Fruit fly (Drosophila melanogaster) whole organism, embryonic: ENCODE results near the gene Zdhhc8.
A peak's percentile ranks its signal among the peaks of the same experiment; 100 is the strongest.

Experiments
- B-H1 ChIP-seq: fragments of 200-800 bp; sonication (Bioruptor generic); IDR thresholded peaks from 3 replicates; pipeline ENCODE4 v1.3.6; 2022; ENCODE audit warnings: missing biosample characterization, missing genetic modification characterization
- Bdp1 ChIP-seq: fragments of 200-800 bp; sonication (Bioruptor generic); optimal IDR thresholded peaks from 3 replicates; lab custom pipeline; 2016; ENCODE audit warnings: missing biosample characterization, missing genetic modification characterization
- BtbVII ChIP-seq: fragments of 200-800 bp; sonication (Bioruptor generic); optimal IDR thresholded peaks from 3 replicates; lab custom pipeline; 2017; ENCODE audit warnings: missing biosample characterization, mild to moderate bottlenecking, missing genetic modification characterization
- CG10147 ChIP-seq: fragments of 200-800 bp; sonication (Bioruptor generic); optimal IDR thresholded peaks from 2 replicates; lab custom pipeline; 2019; ENCODE audit warnings: missing biosample characterization, mild to moderate bottlenecking, missing genetic modification characterization, moderate library complexity
- CG10366 ChIP-seq: fragments of 200-800 bp; sonication (Bioruptor generic); IDR thresholded peaks from 2 replicates; pipeline ENCODE4 v1.3.6; 2022; ENCODE audit warnings: missing biosample characterization, missing genetic modification characterization
- CG10979 ChIP-seq: fragments of 200-800 bp; sonication (Bioruptor generic); optimal IDR thresholded peaks from 2 replicates; lab custom pipeline; 2018; ENCODE audit warnings: missing biosample characterization, mild to moderate bottlenecking, missing genetic modification characterization, moderate library complexity
- CG1529 ChIP-seq: fragments of 200-800 bp; sonication (Bioruptor generic); optimal IDR thresholded peaks from 3 replicates; lab custom pipeline; 2018; ENCODE audit warnings: missing biosample characterization, missing genetic modification characterization
- CG15696 ChIP-seq: fragments of 200-800 bp; sonication (Bioruptor generic); optimal IDR thresholded peaks from 2 replicates; lab custom pipeline; 2019; ENCODE audit warnings: missing biosample characterization, mild to moderate bottlenecking, missing genetic modification characterization, moderate library complexity
- CG17328 ChIP-seq: fragments of 200-800 bp; sonication (Bioruptor generic); IDR thresholded peaks from 2 replicates; pipeline ENCODE4 v1.3.6; 2022; ENCODE audit warnings: missing biosample characterization, missing genetic modification characterization
- CG1792 ChIP-seq: fragments of 200-800 bp; sonication (Bioruptor generic); optimal IDR thresholded peaks from 2 replicates; lab custom pipeline; 2016; ENCODE audit warnings: missing biosample characterization, missing genetic modification characterization
- CG2120 ChIP-seq: fragments of 200-800 bp; sonication (Bioruptor generic); optimal IDR thresholded peaks from 3 replicates; lab custom pipeline; 2016; ENCODE audit warnings: missing biosample characterization, missing genetic modification characterization
- CG3065 ChIP-seq: fragments of 200-800 bp; sonication (Bioruptor generic); optimal IDR thresholded peaks from 2 replicates; lab custom pipeline; 2016; ENCODE audit warnings: missing biosample characterization, missing genetic modification characterization
- CG34224 ChIP-seq: fragments of 200-800 bp; sonication (Bioruptor generic); IDR thresholded peaks from 3 replicates; pipeline ENCODE4 v1.3.6; 2022; ENCODE audit warnings: missing biosample characterization, missing genetic modification characterization; ENCODE audit not compliant: partially characterized antibody
- CG6272 ChIP-seq: fragments of 200-800 bp; sonication (Bioruptor generic); IDR thresholded peaks from 2 replicates; pipeline ENCODE4 v1.3.6; 2022; ENCODE audit warnings: missing biosample characterization, missing genetic modification characterization
- CG6683 ChIP-seq: fragments of 200-800 bp; sonication (Bioruptor generic); optimal IDR thresholded peaks from 2 replicates; lab custom pipeline; 2017; ENCODE audit warnings: missing biosample characterization, mild to moderate bottlenecking, missing genetic modification characterization, missing genetic modification reagents
- CG6689 ChIP-seq: fragments of 200-800 bp; sonication (Bioruptor generic); IDR thresholded peaks from 2 replicates; pipeline ENCODE4 v1.3.6; 2022; ENCODE audit warnings: missing biosample characterization, missing genetic modification characterization
- CG7556 ChIP-seq: fragments of 200-800 bp; sonication (Bioruptor generic); optimal IDR thresholded peaks from 2 replicates; lab custom pipeline; 2017; ENCODE audit warnings: missing biosample characterization, mild to moderate bottlenecking, missing genetic modification characterization
- CG7745 ChIP-seq: fragments of 200-800 bp; sonication (Bioruptor generic); optimal IDR thresholded peaks from 2 replicates; lab custom pipeline; 2018; ENCODE audit warnings: missing biosample characterization, mild to moderate bottlenecking, missing genetic modification characterization, moderate library complexity
- CG7839 ChIP-seq: fragments of 200-800 bp; sonication (Bioruptor generic); optimal IDR thresholded peaks from 3 replicates; lab custom pipeline; 2018; ENCODE audit warnings: missing biosample characterization, mild to moderate bottlenecking, missing genetic modification characterization, moderate library complexity
- CG7987 ChIP-seq: fragments of 200-800 bp; sonication (Bioruptor generic); optimal IDR thresholded peaks from 2 replicates; lab custom pipeline; 2018; ENCODE audit warnings: missing biosample characterization, mild to moderate bottlenecking, missing genetic modification characterization, moderate library complexity
- CG9817 ChIP-seq: fragments of 200-800 bp; sonication (Bioruptor generic); optimal IDR thresholded peaks from 2 replicates; lab custom pipeline; 2018; ENCODE audit warnings: missing biosample characterization, mild to moderate bottlenecking, missing genetic modification characterization, moderate library complexity
- D ChIP-seq, 2 experiments: fragments of 200-800 bp in 1 of 2; fragments of >200 bp in 1 of 2; sonication (Bioruptor generic) in 1 of 2; optimal IDR thresholded peaks; 2 replicates in 1 of 2; 3 replicates in 1 of 2; lab custom pipeline; 2017; ENCODE audit warnings: mild to moderate bottlenecking in 1 of 2, missing biosample characterization in 1 of 2, missing genetic modification characterization in 1 of 2, missing genetic modification reagents in 1 of 2
- Dad ChIP-seq: fragments of 200-800 bp; sonication (Bioruptor generic); optimal IDR thresholded peaks from 3 replicates; lab custom pipeline; 2016; ENCODE audit warnings: missing biosample characterization, missing genetic modification characterization
- Dip3 ChIP-seq: fragments of 200-800 bp; sonication (Bioruptor generic); optimal IDR thresholded peaks from 3 replicates; lab custom pipeline; 2016; ENCODE audit warnings: missing biosample characterization, missing genetic modification characterization
- Elba2 ChIP-seq: fragments of 200-800 bp; sonication (Bioruptor generic); optimal IDR thresholded peaks from 3 replicates; lab custom pipeline; 2016; ENCODE audit warnings: missing biosample characterization, missing genetic modification characterization
- Ets65A ChIP-seq: fragments of 200-800 bp; sonication (Bioruptor generic); peaks from one replicate; lab custom pipeline; 2016; ENCODE audit warnings: missing biosample characterization, missing genetic modification characterization
- Fer2 ChIP-seq: fragments of 200-800 bp; sonication (Bioruptor generic); optimal IDR thresholded peaks from 2 replicates; lab custom pipeline; 2018; ENCODE audit warnings: missing biosample characterization, mild to moderate bottlenecking, missing genetic modification characterization, moderate library complexity
- GATAe ChIP-seq: fragments of 200-800 bp; sonication (Bioruptor generic); conservative IDR thresholded peaks from 2 replicates; pipeline ENCODE4 v1.3.6; 2022; ENCODE audit warnings: missing biosample characterization, missing genetic modification characterization
- HmgZ ChIP-seq: fragments of 200-800 bp; sonication (Bioruptor generic); optimal IDR thresholded peaks from 2 replicates; lab custom pipeline; 2018; ENCODE audit warnings: missing biosample characterization, mild to moderate bottlenecking, missing genetic modification characterization
- Kr ChIP-seq: fragments of 200-800 bp; sonication (Bioruptor generic); optimal IDR thresholded peaks from 2 replicates; lab custom pipeline; 2017; ENCODE audit warnings: missing biosample characterization, mild to moderate bottlenecking, missing genetic modification characterization
- Oaz ChIP-seq: fragments of 200-800 bp; sonication (Bioruptor generic); IDR thresholded peaks from 2 replicates; pipeline ENCODE4 v1.3.6; 2022; ENCODE audit warnings: missing biosample characterization, missing genetic modification characterization
- Oli ChIP-seq: fragments of 200-800 bp; sonication (Bioruptor generic); optimal IDR thresholded peaks from 2 replicates; lab custom pipeline; 2018; ENCODE audit warnings: missing biosample characterization, mild to moderate bottlenecking, missing genetic modification characterization, moderate library complexity
- TFAM ChIP-seq: fragments of 200-800 bp; sonication (Bioruptor generic); optimal IDR thresholded peaks from 2 replicates; lab custom pipeline; 2017; ENCODE audit warnings: missing biosample characterization, missing genetic modification characterization, inconsistent platforms
- bcd ChIP-seq: fragments of 200-800 bp; sonication (Bioruptor generic); optimal IDR thresholded peaks from 2 replicates; lab custom pipeline; 2017; ENCODE audit warnings: missing biosample characterization, mild to moderate bottlenecking, missing genetic modification characterization
- dpn ChIP-seq, 2 experiments: fragments of 200-800 bp; sonication (Bioruptor generic); optimal IDR thresholded peaks; 3 replicates each; lab custom pipeline; 2016; ENCODE audit warnings: missing biosample characterization in 2 of 2, missing genetic modification characterization in 2 of 2
- emc ChIP-seq: fragments of 200-800 bp; sonication (Bioruptor generic); optimal IDR thresholded peaks from 2 replicates; lab custom pipeline; 2016; ENCODE audit warnings: missing biosample characterization, missing genetic modification characterization
- fd3F ChIP-seq: fragments of 200-800 bp; sonication (Bioruptor generic); optimal IDR thresholded peaks from 2 replicates; lab custom pipeline; 2018; ENCODE audit warnings: missing biosample characterization, mild to moderate bottlenecking, missing genetic modification characterization, moderate library complexity
- fd96Cb ChIP-seq: fragments of 200-800 bp; sonication (Bioruptor generic); optimal IDR thresholded peaks from 2 replicates; lab custom pipeline; 2018; ENCODE audit warnings: missing biosample characterization, mild to moderate bottlenecking, missing genetic modification characterization, moderate library complexity
- gce ChIP-seq: fragments of 200-800 bp; sonication (Bioruptor generic); IDR thresholded peaks from 3 replicates; pipeline ENCODE4 v1.3.6; 2022; ENCODE audit warnings: missing biosample characterization, missing genetic modification characterization
- jing ChIP-seq: fragments of 200-800 bp; sonication (Bioruptor generic); optimal IDR thresholded peaks from 2 replicates; lab custom pipeline; 2018; ENCODE audit warnings: missing biosample characterization, mild to moderate bottlenecking, missing genetic modification characterization
- kay ChIP-seq: fragments of 200-800 bp; sonication (Bioruptor generic); optimal IDR thresholded peaks from 2 replicates; lab custom pipeline; 2016; ENCODE audit warnings: missing biosample characterization, missing genetic modification characterization
- lbe ChIP-seq: fragments of 200-800 bp; sonication (Bioruptor generic); optimal IDR thresholded peaks from 2 replicates; lab custom pipeline; 2016; ENCODE audit warnings: missing biosample characterization, mild to moderate bottlenecking, missing genetic modification characterization
- peb ChIP-seq: fragments of 200-800 bp; sonication (Bioruptor generic); IDR thresholded peaks from 2 replicates; pipeline ENCODE4 v1.3.6; 2022; ENCODE audit warnings: missing biosample characterization, missing genetic modification characterization
- pum ChIP-seq: fragments of 200-800 bp; sonication (Bioruptor generic); optimal IDR thresholded peaks from 2 replicates; lab custom pipeline; 2016; ENCODE audit warnings: missing biosample characterization, missing genetic modification characterization
- row ChIP-seq: fragments of 200-800 bp; sonication (Bioruptor generic); IDR thresholded peaks from 3 replicates; pipeline ENCODE4 v1.3.6; 2022; ENCODE audit warnings: missing biosample characterization, missing genetic modification characterization
- sisA ChIP-seq: fragments of 200-800 bp; sonication (Bioruptor generic); IDR thresholded peaks from 2 replicates; pipeline ENCODE4 v1.3.6; 2022; ENCODE audit warnings: missing biosample characterization, missing genetic modification characterization
- slou ChIP-seq: fragments of 200-800 bp; sonication (Bioruptor generic); optimal IDR thresholded peaks from 3 replicates; lab custom pipeline; 2016; ENCODE audit warnings: missing biosample characterization, missing genetic modification characterization
- tio ChIP-seq: fragments of 200-800 bp; sonication (Bioruptor generic); optimal IDR thresholded peaks from 2 replicates; lab custom pipeline; 2017; ENCODE audit warnings: missing biosample characterization, missing genetic modification characterization, inconsistent platforms
- unpg ChIP-seq: fragments of 200-800 bp; sonication (Bioruptor generic); optimal IDR thresholded peaks from 3 replicates; lab custom pipeline; 2018; ENCODE audit warnings: missing biosample characterization, mild to moderate bottlenecking, missing genetic modification characterization, moderate library complexity
- vfl ChIP-seq: fragments of 200-800 bp; sonication (Bioruptor generic); optimal IDR thresholded peaks from 2 replicates; lab custom pipeline; 2016; ENCODE audit warnings: missing biosample characterization, missing genetic modification characterization

Zdhhc8 gene

DNA sequence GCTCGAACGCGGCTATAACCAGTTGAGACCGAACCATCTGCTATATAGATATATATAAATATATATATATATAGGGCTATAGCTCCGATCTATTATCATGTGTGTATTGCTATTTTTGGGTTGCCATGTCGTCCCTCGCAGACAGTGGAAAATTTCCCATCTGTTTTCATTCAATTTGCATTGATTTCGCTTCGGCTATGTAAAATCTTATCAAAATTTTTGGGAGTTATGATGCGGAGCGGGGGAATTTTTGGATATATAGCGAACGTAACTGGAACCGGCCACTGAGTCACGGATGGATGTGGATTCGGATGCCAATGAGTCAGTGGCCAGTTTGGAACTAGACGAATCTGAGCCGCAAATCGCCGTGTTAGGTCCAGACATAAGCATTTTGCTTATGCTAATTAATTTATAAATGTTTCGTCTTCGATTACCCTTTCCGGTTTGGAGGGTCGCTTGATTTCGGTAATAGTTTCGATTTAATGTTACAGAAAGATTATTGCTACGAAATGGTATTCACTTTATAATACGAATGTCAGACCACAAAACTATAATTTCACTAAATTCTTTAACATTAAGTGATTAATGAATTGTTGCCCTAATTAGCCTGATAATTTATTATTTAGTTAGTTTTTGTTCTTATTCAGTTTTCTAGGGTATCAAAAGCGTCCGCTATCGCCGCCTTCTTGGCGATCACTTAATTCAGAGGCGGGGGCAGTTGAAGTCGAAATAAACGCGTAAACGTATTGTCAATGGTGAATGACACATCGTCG lies 58.2 kb downstream of the Zdhhc8 start (continued):
- TF ChIP-seq sisA (GFP tag; lab: Robert Waterston, UW), result no peak
- TF ChIP-seq vfl, result no peak
- TF ChIP-seq Dip3 (GFP tag; lab: Kevin White, UChicago), result peak; percentile 4
- no peak for TF ChIP-seq CG10366 (GFP tag; lab: Robert Waterston, UW)
- peak; percentile 20 for TF ChIP-seq bcd (GFP tag; lab: Kevin White, UChicago)
- no peak for TF ChIP-seq CG7745 (tag; lab: Kevin White, UChicago)
- no peak for TF ChIP-seq CG3065 (GFP tag; lab: Kevin White, UChicago)
- TF ChIP-seq kay (GFP tag; lab: Kevin White, UChicago), result no peak
- TF ChIP-seq CG6272 (GFP tag; lab: Robert Waterston, UW), result no peak
- no peak for TF ChIP-seq Oaz
- no peak for TF ChIP-seq Fer2 (tag; lab: Kevin White, UChicago)
- peak; percentile 37 for TF ChIP-seq CG7839 (tag; lab: Kevin White, UChicago)
- TF ChIP-seq peb (GFP tag; lab: Robert Waterston, UW), result no peak
- peak; percentile 34; the same call in 1 of the 3 replicates for TF ChIP-seq row (GFP tag; lab: Robert Waterston, UW)
- TF ChIP-seq emc (GFP tag; lab: Kevin White, UChicago), result no peak
- TF ChIP-seq dpn (GFP tag; optimal IDR thresholded peaks at IDR 0.05; lab: Kevin White, UChicago), result peak in 1 of 2 experiments; percentile 17
- TF ChIP-seq CG6689 (GFP tag; lab: Robert Waterston, UW), result no peak
- peak; percentile 25 for TF ChIP-seq Ets65A (GFP tag; lab: Kevin White, UChicago)
- no peak for TF ChIP-seq CG17328
- no peak for TF ChIP-seq TFAM
- no peak for TF ChIP-seq CG10979 (tag; lab: Kevin White, UChicago)
- TF ChIP-seq B-H1 (GFP tag; lab: Robert Waterston, UW), result no peak
- no peak for TF ChIP-seq CG1792 (GFP tag; lab: Kevin White, UChicago)
- no peak for TF ChIP-seq HmgZ (tag; lab: Kevin White, UChicago)
- no peak for TF ChIP-seq Bdp1
- TF ChIP-seq pum (GFP tag; lab: Kevin White, UChicago), result no peak
- no peak for TF ChIP-seq CG15696 (tag; lab: Kevin White, UChicago)
- no peak for TF ChIP-seq Kr
- TF ChIP-seq CG34224 (GFP tag; lab: Robert Waterston, UW), result no peak
- no peak for TF ChIP-seq CG6683 (GFP tag; lab: Kevin White, UChicago)
- no peak for TF ChIP-seq gce (GFP tag; lab: Robert Waterston, UW)
- no peak for TF ChIP-seq CG1529 (GFP tag; lab: Kevin White, UChicago)
- TF ChIP-seq CG9817 (tag; lab: Kevin White, UChicago), result peak; percentile 12
- no peak for TF ChIP-seq tio (GFP tag; lab: Kevin White, UChicago)
- TF ChIP-seq CG7987 (GFP tag; lab: Kevin White, UChicago), result no peak
- TF ChIP-seq CG7556 (GFP tag; lab: Kevin White, UChicago), result no peak
- TF ChIP-seq slou (GFP tag; lab: Kevin White, UChicago), result no peak
- TF ChIP-seq lbe (GFP tag; lab: Kevin White, UChicago), result no peak
- no peak for TF ChIP-seq D (optimal IDR thresholded peaks at IDR 0.05; lab: Kevin White, UChicago)
- TF ChIP-seq D (GFP tag; optimal IDR thresholded peaks at IDR 0.05; lab: Kevin White, UChicago), result no peak
- TF ChIP-seq jing, result no peak
- no peak for TF ChIP-seq CG10147
- TF ChIP-seq unpg (GFP tag; lab: Kevin White, UChicago), result peak; percentile 2
- TF ChIP-seq BtbVII, result no peak
- no peak for TF ChIP-seq Elba2 (GFP tag; lab: Kevin White, UChicago)
- peak; percentile 59 for TF ChIP-seq CG2120 (GFP tag; lab: Kevin White, UChicago)
- TF ChIP-seq fd96Cb, result no peak
- TF ChIP-seq Oli (tag; lab: Kevin White, UChicago), result peak; percentile 6
- TF ChIP-seq fd3F (GFP tag; lab: Kevin White, UChicago), result no peak
- TF ChIP-seq Dad (GFP tag; lab: Kevin White, UChicago), result no peak
- no peak for TF ChIP-seq GATAe (GFP tag; lab: Robert Waterston, UW)
